Worm (Caenorhabditis elegans) whole organism, mixed stage, embryonic: Measurements from ENCODE around the gene srg-2.

Experiments
- bed-3 ChIP-seq: fragments of 200-800 bp; sonication (Bioruptor generic); optimal IDR thresholded peaks from 3 replicates; lab custom pipeline; 2018; ENCODE audit warnings: mild to moderate bottlenecking, missing genetic modification characterization, moderate library complexity, missing compliant biosample characterization
- ces-1 ChIP-seq: fragments of 150-350 bp; optimal IDR thresholded peaks from 2 replicates; lab custom pipeline; 2014; ENCODE audit warnings: missing biosample characterization, missing genetic modification reagents, missing genetic modification characterization
- elt-1 ChIP-seq: sonication (generic microtip); optimal IDR thresholded peaks from 2 replicates; lab custom pipeline; 2017; ENCODE audit warnings: missing genetic modification characterization, mild to moderate bottlenecking, missing compliant biosample characterization, antibody characterized with exemption, moderate library complexity, borderline replicate concordance; ENCODE audit not compliant: insufficient read depth
- lin-13 ChIP-seq: fragments of 150-350 bp; optimal IDR thresholded peaks from 2 replicates; lab custom pipeline; 2014; ENCODE audit warnings: missing biosample characterization, missing genetic modification characterization
- mep-1 ChIP-seq: fragments of 150-350 bp; optimal IDR thresholded peaks from 2 replicates; lab custom pipeline; 2017; ENCODE audit warnings: missing biosample characterization, missing genetic modification reagents, missing genetic modification characterization, inconsistent platforms
- nhr-12 ChIP-seq: fragments of 150-350 bp; optimal IDR thresholded peaks from 2 replicates; lab custom pipeline; 2014; ENCODE audit warnings: missing biosample characterization, missing genetic modification characterization
- nhr-2 ChIP-seq: fragments of 150-350 bp; optimal IDR thresholded peaks from 2 replicates; lab custom pipeline; 2014; ENCODE audit warnings: missing biosample characterization, missing genetic modification characterization
- nhr-237 ChIP-seq: fragments of 150-350 bp; optimal IDR thresholded peaks from 2 replicates; lab custom pipeline; 2014; ENCODE audit warnings: missing biosample characterization, missing genetic modification characterization
- pha-4 ChIP-seq: fragments of 150-350 bp; optimal IDR thresholded peaks from 2 replicates; lab custom pipeline; 2018; ENCODE audit warnings: missing biosample characterization, missing genetic modification reagents, missing genetic modification characterization
- snpc-4 ChIP-seq: fragments of 150-350 bp; optimal IDR thresholded peaks from 2 replicates; lab custom pipeline; 2014; ENCODE audit warnings: missing biosample characterization, missing genetic modification characterization
- unc-39 ChIP-seq: fragments of 150-350 bp; optimal IDR thresholded peaks from 2 replicates; lab custom pipeline; 2014; ENCODE audit warnings: missing biosample characterization, missing genetic modification characterization
- unc-62 ChIP-seq: fragments of 150-350 bp; optimal IDR thresholded peaks from 2 replicates; lab custom pipeline; 2014; ENCODE audit warnings: missing biosample characterization, missing genetic modification reagents, missing genetic modification characterization
- zip-8 ChIP-seq: fragments of 150-350 bp; optimal IDR thresholded peaks from 2 replicates; lab custom pipeline; 2014; ENCODE audit warnings: missing biosample characterization, missing genetic modification characterization
- ztf-11 ChIP-seq: fragments of 150-350 bp; optimal IDR thresholded peaks from 2 replicates; lab custom pipeline; 2014; ENCODE audit warnings: missing biosample characterization, missing genetic modification characterization

ce11 chrIII:6221403-6221802 lies 38.6 kb downstream of the srg-2 start:
- TF ChIP-seq unc-62 (GFP tag; lab: Kevin White, UChicago) (no peak), snpc-4 (tag; lab: Kevin White, UChicago) (no peak), ces-1 (GFP tag; lab: Kevin White, UChicago) (no peak), mep-1 (tag; lab: Kevin White, UChicago) (no peak), nhr-237 (no peak), elt-1 (tag; lab: Kevin White, UChicago) (no peak), pha-4 (tag; lab: Kevin White, UChicago) (no peak), unc-39 (no peak), bed-3 (GFP tag; lab: Kevin White, UChicago) (no peak), nhr-12 (no peak), zip-8 (tag; lab: Kevin White, UChicago) (no peak), nhr-2 (tag; lab: Kevin White, UChicago) (no peak), lin-13 (tag; lab: Kevin White, UChicago) (no peak), ztf-11 (tag; lab: Kevin White, UChicago) (no peak)
